Fruit fly (Drosophila melanogaster) whole organism, prepupa: ENCODE data around the gene Mms19.
A peak's percentile ranks its signal among the peaks of the same experiment; 100 is the strongest.

Experiments used
- CG10631 ChIP-seq: fragments of 200-800 bp; sonication (Bioruptor generic); optimal IDR thresholded peaks from 2 replicates; lab custom pipeline; 2016; ENCODE audit warnings: missing biosample characterization, missing genetic modification characterization
- CG11762 ChIP-seq: fragments of 200-800 bp; sonication (Bioruptor generic); optimal IDR thresholded peaks from 3 replicates; lab custom pipeline; 2016; ENCODE audit warnings: missing biosample characterization, missing genetic modification characterization; ENCODE audit not compliant: insufficient read depth
- CG15336 ChIP-seq: fragments of 200-800 bp; sonication (Bioruptor generic); IDR thresholded peaks from 2 replicates; pipeline ENCODE4 v1.3.6; 2022; ENCODE audit warnings: missing biosample characterization, missing genetic modification characterization
- CG16779 ChIP-seq: fragments of 200-800 bp; sonication (Bioruptor generic); optimal IDR thresholded peaks from 3 replicates; lab custom pipeline; 2017; ENCODE audit warnings: missing biosample characterization, mild to moderate bottlenecking, missing genetic modification characterization
- CG3032 ChIP-seq: fragments of 200-800 bp; optimal IDR thresholded peaks from 2 replicates; lab custom pipeline; 2019; ENCODE audit warnings: missing biosample characterization, mild to moderate bottlenecking, missing genetic modification characterization, moderate library complexity
- CG34406 ChIP-seq: fragments of 200-800 bp; sonication (Bioruptor generic); optimal IDR thresholded peaks from 3 replicates; lab custom pipeline; 2016; ENCODE audit warnings: missing biosample characterization, missing genetic modification characterization
- CG3919 ChIP-seq: fragments of 200-800 bp; sonication (Bioruptor generic); optimal IDR thresholded peaks from 3 replicates; lab custom pipeline; 2016; ENCODE audit warnings: missing biosample characterization, missing genetic modification characterization
- CG6276 ChIP-seq: fragments of 200-800 bp; sonication (Bioruptor generic); optimal IDR thresholded peaks from 2 replicates; lab custom pipeline; 2017; ENCODE audit warnings: missing biosample characterization, mild to moderate bottlenecking, missing genetic modification characterization
- CG6854 ChIP-seq: fragments of 200-800 bp; sonication (Bioruptor generic); optimal IDR thresholded peaks from 2 replicates; lab custom pipeline; 2017; ENCODE audit warnings: missing biosample characterization, mild to moderate bottlenecking, missing genetic modification characterization
- CG8119 ChIP-seq: fragments of 200-800 bp; sonication (Bioruptor generic); IDR thresholded peaks from 3 replicates; pipeline ENCODE4 v1.3.6; 2022; ENCODE audit warnings: missing biosample characterization, missing genetic modification characterization
- CG9139 ChIP-seq: fragments of 200-800 bp; sonication (Bioruptor generic); optimal IDR thresholded peaks from 3 replicates; lab custom pipeline; 2017; ENCODE audit warnings: missing biosample characterization, mild to moderate bottlenecking, missing genetic modification characterization
- Eip75B ChIP-seq: fragments of 200-800 bp; sonication (Bioruptor generic); optimal IDR thresholded peaks from 3 replicates; lab custom pipeline; 2016; ENCODE audit warnings: missing biosample characterization, missing genetic modification characterization
- Eip78C ChIP-seq: fragments of 200-800 bp; sonication (Bioruptor generic); peaks from one replicate; lab custom pipeline; 2016; ENCODE audit warnings: missing biosample characterization, missing genetic modification characterization
- Ets21C ChIP-seq: fragments of 200-800 bp; sonication (Bioruptor generic); optimal IDR thresholded peaks from 3 replicates; lab custom pipeline; 2016; ENCODE audit warnings: missing biosample characterization, missing genetic modification characterization
- Hr4 ChIP-seq: fragments of 200-800 bp; sonication (Bioruptor generic); optimal IDR thresholded peaks from 3 replicates; lab custom pipeline; 2016; ENCODE audit warnings: missing biosample characterization, missing genetic modification characterization
- Smox ChIP-seq: fragments of 200-800 bp; sonication (Bioruptor generic); optimal IDR thresholded peaks from 3 replicates; lab custom pipeline; 2016; ENCODE audit warnings: missing biosample characterization, missing genetic modification characterization
- Sox102F ChIP-seq: fragments of 200-800 bp; sonication (Bioruptor generic); optimal IDR thresholded peaks from 2 replicates; lab custom pipeline; 2016; ENCODE audit warnings: missing biosample characterization, mild to moderate bottlenecking, missing genetic modification characterization
- achi ChIP-seq: fragments of 200-800 bp; sonication (Bioruptor generic); optimal IDR thresholded peaks from 3 replicates; lab custom pipeline; 2016; ENCODE audit warnings: missing biosample characterization, missing genetic modification characterization
- acj6 ChIP-seq: fragments of 200-800 bp; sonication (Bioruptor generic); optimal IDR thresholded peaks from 3 replicates; lab custom pipeline; 2016; ENCODE audit warnings: missing biosample characterization, missing genetic modification characterization
- eg ChIP-seq: fragments of 200-800 bp; sonication (Bioruptor generic); IDR thresholded peaks from 3 replicates; pipeline ENCODE4 v1.3.6; 2022; ENCODE audit warnings: missing biosample characterization, missing genetic modification characterization
- fd59A ChIP-seq: fragments of 200-800 bp; sonication (Bioruptor generic); optimal IDR thresholded peaks from 2 replicates; lab custom pipeline; 2017; ENCODE audit warnings: missing biosample characterization, mild to moderate bottlenecking, missing genetic modification characterization, missing genetic modification reagents
- fd85E ChIP-seq: fragments of 200-800 bp; sonication (Bioruptor generic); optimal IDR thresholded peaks from 3 replicates; lab custom pipeline; 2016; ENCODE audit warnings: missing biosample characterization, missing genetic modification characterization
- lz ChIP-seq: fragments of 200-800 bp; sonication (Bioruptor generic); optimal IDR thresholded peaks from 3 replicates; lab custom pipeline; 2016; ENCODE audit warnings: missing biosample characterization, missing genetic modification characterization
- pdm3 ChIP-seq: fragments of 200-800 bp; sonication (Bioruptor generic); optimal IDR thresholded peaks from 3 replicates; lab custom pipeline; 2016; ENCODE audit warnings: missing biosample characterization, missing genetic modification characterization
- spab ChIP-seq: fragments of 200-800 bp; sonication (Bioruptor generic); optimal IDR thresholded peaks from 2 replicates; lab custom pipeline; 2017; ENCODE audit warnings: missing biosample characterization, mild to moderate bottlenecking, missing genetic modification characterization, missing genetic modification reagents
- ss ChIP-seq, 2 experiments: fragments of 200-800 bp; sonication (Bioruptor generic); optimal IDR thresholded peaks; 2 replicates in 1 of 2; 3 replicates in 1 of 2; lab custom pipeline; 2017 to 2018; ENCODE audit warnings: mild to moderate bottlenecking in 2 of 2, missing biosample characterization in 2 of 2, missing genetic modification characterization in 2 of 2, moderate library complexity in 1 of 2
- svp ChIP-seq: fragments of 200-800 bp; sonication (Bioruptor generic); peaks from one replicate; lab custom pipeline; 2016; ENCODE audit warnings: missing biosample characterization, missing genetic modification characterization
- topi ChIP-seq: fragments of 200-800 bp; sonication (Bioruptor generic); optimal IDR thresholded peaks from 3 replicates; lab custom pipeline; 2016; ENCODE audit warnings: missing biosample characterization, missing genetic modification characterization
- vri ChIP-seq: fragments of 200-800 bp; sonication (Bioruptor generic); optimal IDR thresholded peaks from 3 replicates; lab custom pipeline; 2016; ENCODE audit warnings: missing biosample characterization, mild to moderate bottlenecking, missing genetic modification characterization

Gene Mms19

DNA sequence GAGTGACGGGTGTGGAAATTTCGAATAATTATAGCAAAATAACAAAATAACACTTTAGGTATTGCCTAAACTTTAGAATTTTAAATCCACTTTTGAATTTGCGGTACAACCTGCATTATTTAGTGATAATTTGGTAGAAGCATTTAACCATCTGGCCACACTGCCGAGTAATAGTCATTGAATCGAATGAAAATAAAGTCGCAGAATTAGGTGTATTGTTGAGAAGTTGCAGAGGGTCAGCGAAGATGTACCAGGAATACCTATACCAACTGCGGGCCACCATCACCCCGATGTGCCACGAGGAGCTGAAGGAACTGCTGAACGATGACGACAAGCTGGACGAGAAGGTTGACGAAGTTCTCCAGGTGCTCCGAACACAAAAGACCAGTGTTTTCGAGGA, 6.3 kb upstream of the Mms19 start, which contains the start of gene Vps37B:
TSS of gene Vps37B (plus strand) at position 134 of the 400 bp plus-strand sequence.
- TF ChIP-seq topi (GFP tag; lab: Kevin White, UChicago): no peak

DNA sequence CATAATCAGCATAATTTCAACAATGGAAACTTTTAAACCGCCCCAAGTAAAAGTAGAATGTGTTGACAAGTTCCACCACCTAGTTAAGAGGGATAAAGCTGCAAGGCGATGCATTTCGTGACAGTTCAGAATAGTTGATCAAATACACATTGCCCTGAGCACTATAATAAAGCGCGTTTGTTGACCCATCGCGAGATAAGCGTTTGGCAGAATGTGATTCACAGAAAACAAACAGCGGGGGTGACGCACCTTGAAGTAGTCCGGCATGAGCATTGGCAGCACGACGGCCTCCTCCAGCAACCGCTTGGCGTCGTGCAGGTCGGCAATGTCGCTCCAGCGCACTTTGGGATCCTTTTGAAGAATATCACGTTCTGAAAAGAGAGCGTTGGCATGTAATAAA, 2.9 kb upstream of the Mms19 start:
- no peak for TF ChIP-seq CG9139 (GFP tag; lab: Kevin White, UChicago)
- 0 out of 3 replicates have a peak, but pooled peaks have one; percentile 31 for TF ChIP-seq eg (GFP tag; lab: Robert Waterston, UW)
- TF ChIP-seq, all 60 proteins: peak for 1

- TF ChIP-seq CG8119 (GFP tag; lab: Robert Waterston, UW): peak; percentile 52
- peak; percentile 32; the same call in 1 of the 2 replicates for TF ChIP-seq CG15336
- peak in 1 of 2 experiments; percentile 44 for TF ChIP-seq ss (GFP tag; optimal IDR thresholded peaks at IDR 0.05; lab: Kevin White, UChicago)
- no peak for TF ChIP-seq achi (GFP tag; lab: Kevin White, UChicago)
- no peak for TF ChIP-seq Eip75B
- TF ChIP-seq CG16779: peak; percentile 53
- TF ChIP-seq Ets21C (GFP tag; lab: Kevin White, UChicago): no peak
- no peak for TF ChIP-seq CG10631 (GFP tag; lab: Kevin White, UChicago)
Measured at dm6 chr3R:5231383-5232196, 753 bp upstream of the Mms19 start.

DNA sequence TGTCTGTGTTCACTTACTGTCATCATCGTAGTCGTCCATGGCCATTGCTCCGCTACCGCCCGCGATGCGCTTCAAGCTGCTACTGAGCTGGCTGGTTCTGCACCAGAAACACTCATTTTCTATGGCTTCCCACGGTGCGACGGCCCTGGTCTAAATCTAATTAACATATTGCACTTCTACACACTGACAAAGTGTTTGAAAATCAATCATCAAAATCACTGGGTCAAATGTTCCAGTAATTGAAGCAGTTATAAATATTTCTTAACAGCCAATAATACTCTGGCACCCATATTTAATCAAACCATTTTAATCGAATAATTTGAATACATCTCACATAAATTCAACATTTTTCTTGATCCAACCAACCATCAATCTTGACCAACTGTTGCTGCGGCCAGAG, 4.9 kb downstream of the Mms19 start, which contains the start of gene rtp:
TSS of gene rtp (minus strand) at position 101 of the 400 bp plus-strand sequence.
- TF ChIP-seq CG34406 (GFP tag; lab: Kevin White, UChicago) (no peak), Ets21C (GFP tag; lab: Kevin White, UChicago) (no peak), Hr4 (GFP tag; lab: Kevin White, UChicago) (no peak), achi (GFP tag; lab: Kevin White, UChicago) (no peak), CG3032 (tag; lab: Kevin White, UChicago) (no peak), fd85E (GFP tag; lab: Kevin White, UChicago) (no peak), CG6854 (GFP tag; lab: Kevin White, UChicago) (no peak)

DNA sequence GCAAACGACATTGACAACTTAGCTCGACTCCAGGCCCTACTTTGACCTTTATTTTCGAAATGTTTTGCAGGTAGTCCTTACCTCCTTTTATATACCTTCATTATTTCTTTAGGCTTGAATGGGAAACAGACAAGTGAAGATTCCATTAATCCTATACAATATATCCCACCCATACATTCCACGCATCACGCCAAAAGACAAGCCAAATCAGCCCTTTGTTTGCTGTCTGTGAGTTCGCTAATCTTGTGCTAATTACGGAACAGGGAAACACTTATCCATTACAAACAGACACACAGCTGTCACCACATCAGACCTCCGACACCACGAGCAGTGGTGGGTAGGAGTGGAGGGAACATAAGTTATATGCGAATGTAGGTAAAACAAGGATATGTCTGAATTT, 8.4 kb downstream of the Mms19 start, which contains the start of gene CG33293:
TSS of gene CG33293 (minus strand) at position 15 of the 400 bp plus-strand sequence.
- TF ChIP-seq achi (GFP tag; lab: Kevin White, UChicago): no peak
- TF ChIP-seq acj6: no peak
- TF ChIP-seq CG11762 (GFP tag; lab: Kevin White, UChicago): no peak
- no peak for TF ChIP-seq spab (GFP tag; lab: Kevin White, UChicago)
- no peak for TF ChIP-seq fd59A
- TF ChIP-seq Eip78C: no peak
- TF ChIP-seq Eip75B: no peak
- TF ChIP-seq CG8119 (GFP tag; lab: Robert Waterston, UW): no peak

DNA sequence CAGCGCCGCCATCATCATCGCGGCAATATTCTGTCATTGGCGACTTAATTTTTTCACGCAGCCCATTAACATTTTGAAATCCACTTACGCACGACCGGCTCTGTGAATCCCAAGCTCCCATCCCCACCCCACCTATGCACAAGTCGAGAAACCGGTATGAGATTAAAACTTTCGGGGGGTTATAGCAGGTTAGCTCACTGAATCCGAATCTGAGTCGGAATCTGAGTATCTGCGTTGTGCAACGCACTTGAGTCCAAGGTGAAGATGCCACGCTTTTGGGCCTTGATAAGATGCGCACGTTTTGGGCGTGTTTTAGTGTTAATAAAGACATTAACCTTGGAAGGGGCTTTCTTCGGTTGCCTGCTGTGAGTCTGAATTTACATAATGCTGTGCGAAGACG, 14.6 kb downstream of the Mms19 start:
- no peak for TF ChIP-seq CG8119 (GFP tag; lab: Robert Waterston, UW)
- peak; percentile 25 for TF ChIP-seq Eip78C
- TF ChIP-seq Smox (GFP tag; lab: Kevin White, UChicago): no peak
- peak; percentile 86 for TF ChIP-seq svp (GFP tag; lab: Kevin White, UChicago)
- peak; percentile 20 for TF ChIP-seq CG6854 (GFP tag; lab: Kevin White, UChicago)
- TF ChIP-seq CG9139 (GFP tag; lab: Kevin White, UChicago): no peak
- no peak for TF ChIP-seq CG6276 (GFP tag; lab: Kevin White, UChicago)
- TF ChIP-seq vri (GFP tag; lab: Kevin White, UChicago): peak; percentile 43
- no peak for TF ChIP-seq CG3919 (GFP tag; lab: Kevin White, UChicago)

DNA sequence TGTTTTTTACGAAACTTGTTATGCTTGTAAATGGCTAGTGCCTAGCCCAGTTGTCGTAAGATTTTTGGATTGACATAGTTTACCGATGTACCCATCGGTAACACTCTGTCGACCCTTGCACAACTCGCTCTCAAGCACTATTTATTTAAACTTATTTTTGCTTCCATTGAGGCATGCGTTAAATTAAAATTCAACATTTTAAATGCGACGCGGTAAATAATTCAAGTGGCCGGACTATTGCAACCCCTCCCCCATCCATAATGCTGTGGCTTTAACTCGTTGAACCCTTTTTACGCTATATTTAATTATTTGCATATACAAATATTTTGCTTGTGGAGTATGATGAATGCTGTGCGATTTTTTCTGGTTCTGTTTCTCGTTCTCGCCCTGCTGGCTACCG, 17.0 kb downstream of the Mms19 start:
- TF ChIP-seq Sox102F (GFP tag; lab: Kevin White, UChicago): no peak
- TF ChIP-seq pdm3 (GFP tag; lab: Kevin White, UChicago): no peak
- TF ChIP-seq CG3032 (tag; lab: Kevin White, UChicago): peak; percentile 6
- TF ChIP-seq Eip78C: peak; percentile 61
- TF ChIP-seq lz: no peak
